Fruit fly (Drosophila melanogaster) whole organism, embryonic: ENCODE measurements around the gene CG13084.
A peak's percentile ranks its signal among the peaks of the same experiment; 100 is the strongest.

ENCODE experiments used
- CG10274 ChIP-seq: fragments of 200-800 bp; sonication (Bioruptor generic); optimal IDR thresholded peaks from 3 replicates; lab custom pipeline; 2017; ENCODE audit warnings: missing biosample characterization, mild to moderate bottlenecking, missing genetic modification characterization
- CG10321 ChIP-seq: fragments of 200-800 bp; sonication (Bioruptor generic); IDR thresholded peaks from 2 replicates; pipeline ENCODE4 v1.3.6; 2022; ENCODE audit warnings: missing biosample characterization, missing genetic modification characterization
- CG10565 ChIP-seq: fragments of 200-800 bp; sonication (Bioruptor generic); optimal IDR thresholded peaks from 3 replicates; lab custom pipeline; 2016; ENCODE audit warnings: missing biosample characterization, mild to moderate bottlenecking, missing genetic modification characterization
- CG12219 ChIP-seq: fragments of 200-800 bp; sonication (Bioruptor generic); optimal IDR thresholded peaks from 3 replicates; lab custom pipeline; 2018; ENCODE audit warnings: missing biosample characterization, mild to moderate bottlenecking, missing genetic modification characterization
- CG13894 ChIP-seq: fragments of 200-800 bp; sonication (Bioruptor generic); optimal IDR thresholded peaks from 3 replicates; lab custom pipeline; 2018; ENCODE audit warnings: missing biosample characterization, mild to moderate bottlenecking, missing genetic modification characterization, moderate library complexity
- CG14860 ChIP-seq: fragments of 200-800 bp; sonication (Bioruptor generic); IDR thresholded peaks from 3 replicates; pipeline ENCODE4 v1.3.6; 2022; ENCODE audit warnings: missing biosample characterization, missing genetic modification characterization; ENCODE audit not compliant: partially characterized antibody
- CG15269 ChIP-seq: fragments of 200-800 bp; sonication (Bioruptor generic); optimal IDR thresholded peaks from 2 replicates; lab custom pipeline; 2018; ENCODE audit warnings: missing biosample characterization, mild to moderate bottlenecking, missing genetic modification characterization, moderate library complexity
- CG16863 ChIP-seq: fragments of 200-800 bp; sonication (Bioruptor generic); optimal IDR thresholded peaks from 3 replicates; lab custom pipeline; 2016; ENCODE audit warnings: missing biosample characterization, missing genetic modification characterization
- CG17328 ChIP-seq: fragments of 200-800 bp; sonication (Bioruptor generic); IDR thresholded peaks from 2 replicates; pipeline ENCODE4 v1.3.6; 2022; ENCODE audit warnings: missing biosample characterization, missing genetic modification characterization
- CG17802 ChIP-seq: fragments of 200-800 bp; sonication (Bioruptor generic); optimal IDR thresholded peaks from 2 replicates; lab custom pipeline; 2018; ENCODE audit warnings: missing biosample characterization, mild to moderate bottlenecking, missing genetic modification characterization, moderate library complexity
- CG2120 ChIP-seq: fragments of 200-800 bp; sonication (Bioruptor generic); optimal IDR thresholded peaks from 3 replicates; lab custom pipeline; 2016; ENCODE audit warnings: missing biosample characterization, missing genetic modification characterization
- CG34422 ChIP-seq: fragments of 200-800 bp; sonication (Bioruptor generic); IDR thresholded peaks from 3 replicates; pipeline ENCODE4 v1.3.6; 2022; ENCODE audit warnings: missing biosample characterization, missing genetic modification characterization
- CG3838 ChIP-seq: fragments of 200-800 bp; sonication (Bioruptor generic); optimal IDR thresholded peaks from 3 replicates; lab custom pipeline; 2016; ENCODE audit warnings: missing biosample characterization, missing genetic modification characterization
- CG6175 ChIP-seq: fragments of 200-800 bp; sonication (Bioruptor generic); IDR thresholded peaks from 3 replicates; pipeline ENCODE4 v1.3.6; 2022; ENCODE audit warnings: missing biosample characterization, missing genetic modification characterization
- CG6765 ChIP-seq: fragments of 200-800 bp; sonication (Bioruptor generic); optimal IDR thresholded peaks from 3 replicates; lab custom pipeline; 2017; ENCODE audit warnings: missing biosample characterization, mild to moderate bottlenecking, missing genetic modification characterization
- CG6813 ChIP-seq: fragments of 200-800 bp; sonication (Bioruptor generic); optimal IDR thresholded peaks from 2 replicates; lab custom pipeline; 2017; ENCODE audit warnings: missing biosample characterization, missing genetic modification characterization, mild to moderate bottlenecking, moderate library complexity, missing genetic modification reagents
- CG8478 ChIP-seq: fragments of >200 bp; optimal IDR thresholded peaks from 2 replicates; lab custom pipeline; 2018
- CG8924 ChIP-seq: fragments of 200-800 bp; optimal IDR thresholded peaks from 3 replicates; lab custom pipeline; 2019; ENCODE audit warnings: missing biosample characterization, mild to moderate bottlenecking, missing genetic modification characterization, moderate library complexity
- Deaf1 ChIP-seq: fragments of 200-800 bp; optimal IDR thresholded peaks from 3 replicates; lab custom pipeline; 2019; ENCODE audit warnings: missing biosample characterization, mild to moderate bottlenecking, missing genetic modification characterization, moderate library complexity
- HLHmδ ChIP-seq: fragments of 200-800 bp; sonication (Bioruptor generic); optimal IDR thresholded peaks from 2 replicates; lab custom pipeline; 2018; ENCODE audit warnings: missing biosample characterization, mild to moderate bottlenecking, missing genetic modification characterization, moderate library complexity
- Nf-YB ChIP-seq: fragments of 200-800 bp; sonication (Bioruptor generic); optimal IDR thresholded peaks from 3 replicates; lab custom pipeline; 2019; ENCODE audit warnings: missing biosample characterization, mild to moderate bottlenecking, missing genetic modification characterization, moderate library complexity
- Nf-YC ChIP-seq: fragments of 200-800 bp; optimal IDR thresholded peaks from 3 replicates; lab custom pipeline; 2019; ENCODE audit warnings: missing biosample characterization, mild to moderate bottlenecking, missing genetic modification characterization, moderate library complexity
- Optix ChIP-seq: fragments of 200-800 bp; sonication (Bioruptor generic); IDR thresholded peaks from 3 replicates; pipeline ENCODE4 v1.3.6; 2022; ENCODE audit warnings: missing biosample characterization, missing genetic modification characterization
- Stat92E ChIP-seq, 3 experiments: fragments of >200 bp in 2 of 3; fragments of 200-800 bp in 1 of 3; sonication (Bioruptor generic) in 1 of 3; optimal IDR thresholded peaks; 2 replicates each; lab custom pipeline; 2017 to 2019; ENCODE audit warnings: missing biosample characterization in 3 of 3, missing genetic modification characterization in 3 of 3, mild to moderate bottlenecking in 1 of 3, moderate library complexity in 1 of 3
- al ChIP-seq: fragments of 200-800 bp; sonication (Bioruptor generic); IDR thresholded peaks from 2 replicates; pipeline ENCODE4 v1.3.6; 2022; ENCODE audit warnings: missing biosample characterization, missing genetic modification characterization
- btn ChIP-seq: fragments of 200-800 bp; sonication (Bioruptor generic); optimal IDR thresholded peaks from 2 replicates; lab custom pipeline; 2016; ENCODE audit warnings: missing biosample characterization, missing genetic modification characterization
- cg ChIP-seq: fragments of 200-800 bp; sonication (Bioruptor generic); optimal IDR thresholded peaks from 3 replicates; lab custom pipeline; 2019; ENCODE audit warnings: missing biosample characterization, mild to moderate bottlenecking, missing genetic modification characterization, moderate library complexity
- ci ChIP-seq: fragments of 200-800 bp; sonication (Bioruptor generic); IDR thresholded peaks from 3 replicates; pipeline ENCODE4 v1.3.6; 2022; ENCODE audit warnings: missing biosample characterization, missing genetic modification characterization
- croc ChIP-seq: fragments of 200-800 bp; sonication (Bioruptor generic); conservative IDR thresholded peaks from 3 replicates; pipeline ENCODE4 v1.3.6; 2022; ENCODE audit warnings: missing biosample characterization, missing genetic modification characterization
- crol ChIP-seq: fragments of 200-800 bp; sonication (Bioruptor generic); IDR thresholded peaks from 2 replicates; pipeline ENCODE4 v1.3.6; 2022; ENCODE audit warnings: missing biosample characterization, missing genetic modification characterization
- crp ChIP-seq, 2 experiments: fragments of 200-800 bp; sonication (Bioruptor generic); optimal IDR thresholded peaks; 2 replicates in 1 of 2; 3 replicates in 1 of 2; lab custom pipeline; 2017; ENCODE audit warnings: missing biosample characterization in 2 of 2, missing genetic modification characterization in 2 of 2, mild to moderate bottlenecking in 1 of 2, moderate library complexity in 1 of 2
- cwo ChIP-seq: fragments of 200-800 bp; sonication (Bioruptor generic); optimal IDR thresholded peaks from 3 replicates; lab custom pipeline; 2017; ENCODE audit warnings: missing biosample characterization, missing genetic modification characterization, mild to moderate bottlenecking, moderate library complexity, missing genetic modification reagents
- esg ChIP-seq: fragments of 200-800 bp; sonication (Bioruptor generic); conservative IDR thresholded peaks from 2 replicates; pipeline ENCODE4 v1.3.6; 2022; ENCODE audit warnings: missing biosample characterization, missing genetic modification characterization
- fd3F ChIP-seq: fragments of 200-800 bp; sonication (Bioruptor generic); optimal IDR thresholded peaks from 2 replicates; lab custom pipeline; 2018; ENCODE audit warnings: missing biosample characterization, mild to moderate bottlenecking, missing genetic modification characterization, moderate library complexity
- gce ChIP-seq: fragments of 200-800 bp; sonication (Bioruptor generic); IDR thresholded peaks from 3 replicates; pipeline ENCODE4 v1.3.6; 2022; ENCODE audit warnings: missing biosample characterization, missing genetic modification characterization
- ham ChIP-seq: fragments of 200-800 bp; sonication (Bioruptor generic); IDR thresholded peaks from 2 replicates; pipeline ENCODE4 v1.3.6; 2022; ENCODE audit warnings: missing biosample characterization, missing genetic modification characterization
- insv ChIP-seq, 2 experiments: fragments of 200-800 bp; sonication (Bioruptor generic); optimal IDR thresholded peaks; 3 replicates each; lab custom pipeline; 2016 to 2018; ENCODE audit warnings: missing biosample characterization in 2 of 2, missing genetic modification characterization in 2 of 2
- lmd ChIP-seq: fragments of 200-800 bp; sonication (Bioruptor generic); IDR thresholded peaks from 2 replicates; pipeline ENCODE4 v1.3.6; 2022; ENCODE audit warnings: missing biosample characterization, missing genetic modification characterization
- nau ChIP-seq: fragments of 200-800 bp; sonication (Bioruptor generic); optimal IDR thresholded peaks from 3 replicates; lab custom pipeline; 2017; ENCODE audit warnings: missing biosample characterization, mild to moderate bottlenecking, missing genetic modification characterization, missing genetic modification reagents
- oc ChIP-seq: fragments of 200-800 bp; sonication (Bioruptor generic); optimal IDR thresholded peaks from 2 replicates; lab custom pipeline; 2018; ENCODE audit warnings: missing biosample characterization, mild to moderate bottlenecking, missing genetic modification characterization, moderate library complexity
- onecut ChIP-seq: fragments of 200-800 bp; sonication (Bioruptor generic); IDR thresholded peaks from 2 replicates; pipeline ENCODE4 v1.3.6; 2022; ENCODE audit warnings: missing biosample characterization, missing genetic modification characterization
- p53 ChIP-seq: fragments of 200-800 bp; sonication (Bioruptor generic); optimal IDR thresholded peaks from 2 replicates; lab custom pipeline; 2016; ENCODE audit warnings: missing biosample characterization, missing genetic modification characterization
- pan ChIP-seq, 4 experiments: fragments of >200 bp in 3 of 4; fragments of 200-800 bp in 1 of 4; sonication (Bioruptor generic) in 1 of 4; optimal IDR thresholded peaks in 3 of 4; IDR thresholded peaks in 1 of 4; 2 replicates each; pipeline versions ENCODE4 v1.3.6 to Lab custom; 2017 to 2022; ENCODE audit warnings: missing biosample characterization in 2 of 4, missing genetic modification characterization in 2 of 4, mixed read lengths in 1 of 4
- prd ChIP-seq, 3 experiments: fragments of >200 bp in 2 of 3; fragments of 200-800 bp in 1 of 3; sonication (Bioruptor generic) in 1 of 3; optimal IDR thresholded peaks in 2 of 3; IDR thresholded peaks in 1 of 3; 2 replicates in 2 of 3; 3 replicates in 1 of 3; pipeline versions ENCODE4 v1.3.6 to Lab custom; 2017 to 2022; ENCODE audit warnings: missing biosample characterization in 1 of 3, missing genetic modification characterization in 1 of 3
- sim ChIP-seq: fragments of 200-800 bp; sonication (Bioruptor generic); IDR thresholded peaks from 2 replicates; pipeline ENCODE4 v1.3.6; 2022; ENCODE audit warnings: missing biosample characterization, missing genetic modification characterization
- sr ChIP-seq: fragments of 200-800 bp; sonication (Bioruptor generic); IDR thresholded peaks from 3 replicates; pipeline ENCODE4 v1.3.6; 2022; ENCODE audit warnings: missing biosample characterization, missing genetic modification characterization
- unpg ChIP-seq: fragments of 200-800 bp; sonication (Bioruptor generic); optimal IDR thresholded peaks from 3 replicates; lab custom pipeline; 2018; ENCODE audit warnings: missing biosample characterization, mild to moderate bottlenecking, missing genetic modification characterization, moderate library complexity
- usp ChIP-seq: fragments of >200 bp; optimal IDR thresholded peaks from 2 replicates; lab custom pipeline; 2017; ENCODE audit warnings: missing biosample characterization, missing genetic modification characterization
- vfl ChIP-seq: fragments of 200-800 bp; sonication (Bioruptor generic); optimal IDR thresholded peaks from 2 replicates; lab custom pipeline; 2016; ENCODE audit warnings: missing biosample characterization, missing genetic modification characterization

CG13084 gene

dm6 chr2L:19528308-19528707 lies 43.6 kb downstream of the CG13084 start (continued):
- TF ChIP-seq CG17802 (tag; lab: Kevin White, UChicago) (peak; percentile 55), CG34422 (GFP tag; lab: Robert Waterston, UW) (peak; percentile 96), CG12219 (GFP tag; lab: Kevin White, UChicago) (peak; percentile 93), insv (GFP tag; optimal IDR thresholded peaks at IDR 0.05; lab: Kevin White, UChicago) (peak; percentile 11 to 38), Nf-YB (GFP tag; lab: Kevin White, UChicago) (peak; percentile 82), Stat92E (GFP tag; optimal IDR thresholded peaks at IDR 0.05; lab: Kevin White, UChicago) (no peak), CG10565 (GFP tag; lab: Kevin White, UChicago) (peak; percentile 51), prd (optimal IDR thresholded peaks at IDR 0.05; lab: Kevin White, UChicago) (no peak), prd (GFP tag; IDR thresholded peaks at IDR 0.05; lab: Robert Waterston, UW) (peak; percentile 96), p53 (GFP tag; lab: Kevin White, UChicago) (peak; percentile 29), CG17328 (GFP tag; lab: Robert Waterston, UW) (peak; percentile 91), sim (GFP tag; lab: Robert Waterston, UW) (peak; percentile 55; the same call in 1 of the 2 replicates), CG6175 (GFP tag; lab: Robert Waterston, UW) (peak; percentile 94), usp (GFP tag; lab: Kevin White, UChicago) (no peak), cg (GFP tag; lab: Kevin White, UChicago) (no peak), al (peak; percentile 97), onecut (GFP tag; lab: Robert Waterston, UW) (peak; percentile 80), sr (GFP tag; lab: Robert Waterston, UW) (peak; percentile 65; the same call in 1 of the 3 replicates), CG10321 (GFP tag; lab: Robert Waterston, UW) (peak; percentile 75), CG14860 (GFP tag; lab: Robert Waterston, UW) (no peak), vfl (GFP tag; lab: Kevin White, UChicago) (peak; percentile 95), nau (GFP tag; lab: Kevin White, UChicago) (no peak), Deaf1 (peak; percentile 85), CG6813 (GFP tag; lab: Kevin White, UChicago) (peak; percentile 95), lmd (GFP tag; lab: Robert Waterston, UW) (peak; percentile 96), ham (GFP tag; lab: Robert Waterston, UW) (peak; percentile 95), esg (GFP tag; lab: Robert Waterston, UW) (peak; percentile 93), CG6765 (GFP tag; lab: Kevin White, UChicago) (peak; percentile 96), CG3838 (GFP tag; lab: Kevin White, UChicago) (peak; percentile 79), CG2120 (GFP tag; lab: Kevin White, UChicago) (peak; percentile 99), btn (GFP tag; lab: Kevin White, UChicago) (peak; percentile 62), gce (GFP tag; lab: Robert Waterston, UW) (peak; percentile 77; the same call in 1 of the 3 replicates), crp (GFP tag; optimal IDR thresholded peaks at IDR 0.05; lab: Kevin White, UChicago) (peak in 1 of 2 experiments; percentile 54), pan (optimal IDR thresholded peaks at IDR 0.05; lab: Kevin White, UChicago) (no peak), pan (GFP tag; optimal IDR thresholded peaks at IDR 0.05 in 1 of 2, IDR thresholded peaks at IDR 0.05 in 1 of 2) (peak in 1 of 2 experiments; percentile 98), CG8924 (tag; lab: Kevin White, UChicago) (peak; percentile 97), croc (GFP tag; lab: Robert Waterston, UW) (peak; percentile 63; the same call in 2 of the 3 replicates), Optix (GFP tag; lab: Robert Waterston, UW) (peak; percentile 82), unpg (peak; percentile 97), CG16863 (GFP tag; lab: Kevin White, UChicago) (peak; percentile 89), HLHmδ (GFP tag; lab: Kevin White, UChicago) (no peak), oc (peak; percentile 83), CG15269 (tag; lab: Kevin White, UChicago) (peak; percentile 98), fd3F (peak; percentile 97), CG13894 (tag; lab: Kevin White, UChicago) (peak; percentile 98), CG8478 (lab: Kevin White, UChicago) (no peak), CG10274 (GFP tag; lab: Kevin White, UChicago) (peak; percentile 86), ci (GFP tag; lab: Robert Waterston, UW) (peak; percentile 96), cwo (GFP tag; lab: Kevin White, UChicago) (peak; percentile 97), Nf-YC (peak; percentile 80), crol (GFP tag; lab: Robert Waterston, UW) (peak; percentile 46; the same call in 1 of the 2 replicates)
